Worm (Caenorhabditis elegans) whole organism, midembryonic: Measurements from ENCODE around the gene K03B4.8.

Experiments used
- T22C8.4 ChIP-seq: fragments of 200-800 bp; sonication (Bioruptor generic); IDR thresholded peaks from 2 replicates; pipeline ENCODE4 v1.3.6; 2022; ENCODE audit warnings: missing genetic modification characterization, missing compliant biosample characterization
- cog-1 ChIP-seq: sonication (generic microtip); optimal IDR thresholded peaks from 2 replicates; lab custom pipeline; 2016; ENCODE audit warnings: missing genetic modification characterization, missing compliant biosample characterization
- flt-1 ChIP-seq: fragments of 200-800 bp; sonication (Bioruptor generic); IDR thresholded peaks from 2 replicates; pipeline ENCODE4 v1.3.6; 2022; ENCODE audit warnings: missing genetic modification characterization, missing compliant biosample characterization
- klf-2 ChIP-seq: fragments of 200-800 bp; sonication (Bioruptor generic); conservative IDR thresholded peaks from 2 replicates; pipeline ENCODE4 v1.3.6; 2022; ENCODE audit warnings: missing genetic modification reagents, missing genetic modification characterization, missing compliant biosample characterization
- med-1 ChIP-seq: sonication (generic microtip); optimal IDR thresholded peaks from 2 replicates; lab custom pipeline; 2017; ENCODE audit warnings: missing genetic modification characterization, mild to moderate bottlenecking, missing compliant biosample characterization, antibody characterized with exemption, missing genetic modification reagents; ENCODE audit not compliant: insufficient read depth
- ref-1 ChIP-seq: fragments of 200-800 bp; sonication (Bioruptor generic); conservative IDR thresholded peaks from 2 replicates; pipeline ENCODE4 v1.3.6; 2022; ENCODE audit warnings: missing genetic modification reagents, missing genetic modification characterization, missing compliant biosample characterization
- tab-1 ChIP-seq: fragments of 200-800 bp; sonication (Bioruptor generic); IDR thresholded peaks from 2 replicates; pipeline ENCODE4 v1.3.6; 2022; ENCODE audit warnings: missing genetic modification characterization, missing compliant biosample characterization
- ztf-23 ChIP-seq: fragments of 200-800 bp; sonication (Bioruptor generic); IDR thresholded peaks from 2 replicates; pipeline ENCODE4 v1.3.6; 2022; ENCODE audit warnings: missing genetic modification reagents, missing genetic modification characterization, missing compliant biosample characterization
- ztf-29 ChIP-seq: fragments of 200-800 bp; sonication (Bioruptor generic); IDR thresholded peaks from 2 replicates; pipeline ENCODE4 v1.3.6; 2022; ENCODE audit warnings: missing genetic modification reagents, missing genetic modification characterization, missing compliant biosample characterization

DNA sequence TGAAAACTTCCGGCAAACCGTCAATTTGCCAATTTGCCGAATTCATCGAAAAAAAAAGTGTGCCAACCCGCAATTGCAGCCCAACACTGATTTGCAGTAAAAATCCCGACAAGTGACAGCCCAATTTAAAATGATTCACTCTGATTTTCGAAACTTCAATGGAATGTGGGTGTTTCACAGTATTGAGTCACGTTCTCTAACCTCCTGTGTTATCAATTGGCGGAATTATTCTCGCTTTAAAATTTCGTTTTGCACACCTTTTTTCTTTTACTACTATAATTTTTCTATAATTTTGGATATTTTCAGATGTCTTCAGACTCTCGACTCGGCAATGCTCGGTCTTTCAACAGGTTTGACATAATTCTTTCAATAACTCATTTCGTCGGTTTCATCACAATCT, 47.9 kb upstream of the K03B4.8 start, which contains the start of gene F39G3.5:
- TF ChIP-seq med-1 (GFP tag; lab: Kevin White, UChicago): no peak
- no peak for TF ChIP-seq ref-1
- TF ChIP-seq flt-1 (GFP tag; lab: Robert Waterston, UW): no peak
- no peak for TF ChIP-seq klf-2 (GFP tag; lab: Robert Waterston, UW)
- no peak for TF ChIP-seq ztf-29 (GFP tag; lab: Robert Waterston, UW)
- TF ChIP-seq T22C8.4: no peak
- no peak for TF ChIP-seq tab-1 (GFP tag; lab: Robert Waterston, UW)
- TF ChIP-seq cog-1 (tag; lab: Kevin White, UChicago): no peak
- TF ChIP-seq ztf-23: no peak
